Worm (Caenorhabditis elegans) whole organism, late embryonic: ENCODE measurements around the gene F21G4.6.

Experiments used
- C08G9.2 ChIP-seq: sonication (generic microtip); optimal IDR thresholded peaks from 2 replicates; lab custom pipeline; 2016; ENCODE audit warnings: mild to moderate bottlenecking, missing genetic modification characterization, moderate library complexity, missing compliant biosample characterization
- F13H6.1 ChIP-seq: sonication (generic microtip); optimal IDR thresholded peaks from 2 replicates; lab custom pipeline; 2016; ENCODE audit warnings: missing genetic modification characterization, missing compliant biosample characterization
- K09A11.1 ChIP-seq: sonication (generic microtip); optimal IDR thresholded peaks from 2 replicates; lab custom pipeline; 2017; ENCODE audit warnings: antibody characterized with exemption, mild to moderate bottlenecking, missing genetic modification characterization, missing compliant biosample characterization; ENCODE audit not compliant: insufficient read depth
- T23F11.4 ChIP-seq: fragments of 200-800 bp; sonication (Bioruptor generic); optimal IDR thresholded peaks from 2 replicates; lab custom pipeline; 2018; ENCODE audit warnings: mild to moderate bottlenecking, missing genetic modification characterization, missing compliant biosample characterization
- ceh-18 ChIP-seq: sonication (generic microtip); optimal IDR thresholded peaks from 2 replicates; lab custom pipeline; 2016; ENCODE audit warnings: missing genetic modification characterization, missing compliant biosample characterization
- ceh-19 ChIP-seq: fragments of 200-800 bp; sonication (Bioruptor generic); optimal IDR thresholded peaks from 2 replicates; lab custom pipeline; 2018; ENCODE audit warnings: mild to moderate bottlenecking, missing genetic modification characterization, missing compliant biosample characterization
- ceh-2 ChIP-seq: sonication (generic microtip); optimal IDR thresholded peaks from 2 replicates; lab custom pipeline; 2016; ENCODE audit warnings: missing genotype, missing genetic modification characterization, missing compliant biosample characterization
- ceh-24 ChIP-seq: sonication (generic microtip); optimal IDR thresholded peaks from 2 replicates; lab custom pipeline; 2016; ENCODE audit warnings: mild to moderate bottlenecking, missing genetic modification characterization, missing compliant biosample characterization
- ceh-30 ChIP-seq: fragments of 150-350 bp; optimal IDR thresholded peaks from 2 replicates; lab custom pipeline; 2014; ENCODE audit warnings: missing biosample characterization, missing genetic modification characterization
- ceh-31 ChIP-seq: sonication (generic microtip); optimal IDR thresholded peaks from 2 replicates; lab custom pipeline; 2016; ENCODE audit warnings: missing genetic modification characterization, missing compliant biosample characterization
- ceh-34 ChIP-seq: sonication (generic microtip); optimal IDR thresholded peaks from 2 replicates; lab custom pipeline; 2016; ENCODE audit warnings: mild to moderate bottlenecking, missing genetic modification characterization, missing compliant biosample characterization
- ceh-45 ChIP-seq: fragments of 200-800 bp; sonication (Bioruptor generic); IDR thresholded peaks from 2 replicates; pipeline ENCODE4 v1.3.6; 2022; ENCODE audit warnings: missing genetic modification reagents, missing genetic modification characterization, missing compliant biosample characterization
- ceh-48 ChIP-seq: sonication (generic microtip); optimal IDR thresholded peaks from 2 replicates; lab custom pipeline; 2016; ENCODE audit warnings: missing genetic modification characterization, inconsistent platforms, missing compliant biosample characterization
- ceh-6 ChIP-seq: fragments of 200-800 bp; sonication (Bioruptor generic); optimal IDR thresholded peaks from 2 replicates; lab custom pipeline; 2018; ENCODE audit warnings: mild to moderate bottlenecking, missing genetic modification characterization, missing compliant biosample characterization
- ceh-9 ChIP-seq: sonication (generic microtip); optimal IDR thresholded peaks from 2 replicates; lab custom pipeline; 2016; ENCODE audit warnings: mild to moderate bottlenecking, missing genetic modification characterization, inconsistent platforms, missing compliant biosample characterization
- dmd-4 ChIP-seq: sonication (generic microtip); optimal IDR thresholded peaks from 2 replicates; lab custom pipeline; 2016; ENCODE audit warnings: borderline replicate concordance, missing genetic modification characterization, missing compliant biosample characterization
- dve-1 ChIP-seq: sonication (generic microtip); optimal IDR thresholded peaks from 2 replicates; lab custom pipeline; 2017; ENCODE audit warnings: antibody characterized with exemption, mild to moderate bottlenecking, missing genetic modification characterization, missing compliant biosample characterization
- elt-2 ChIP-seq: sonication (generic microtip); optimal IDR thresholded peaks from 2 replicates; lab custom pipeline; 2016; ENCODE audit warnings: missing genetic modification reagents, missing genetic modification characterization, missing compliant biosample characterization
- elt-4 ChIP-seq: sonication (generic microtip); optimal IDR thresholded peaks from 2 replicates; lab custom pipeline; 2016; ENCODE audit warnings: missing genetic modification characterization, missing compliant biosample characterization
- ets-4 ChIP-seq: sonication (generic microtip); optimal IDR thresholded peaks from 2 replicates; lab custom pipeline; 2016; ENCODE audit warnings: missing genetic modification characterization, missing compliant biosample characterization
- eyg-1 ChIP-seq: sonication (generic microtip); optimal IDR thresholded peaks from 2 replicates; lab custom pipeline; 2016; ENCODE audit warnings: missing genotype, missing genetic modification characterization, missing compliant biosample characterization
- gmeb-2 ChIP-seq: sonication (generic microtip); optimal IDR thresholded peaks from 2 replicates; lab custom pipeline; 2016; ENCODE audit warnings: missing genetic modification characterization, inconsistent platforms, missing compliant biosample characterization
- hlh-15 ChIP-seq: sonication (generic microtip); optimal IDR thresholded peaks from 2 replicates; lab custom pipeline; 2016; ENCODE audit warnings: missing genetic modification characterization, missing compliant biosample characterization
- hlh-30 ChIP-seq: sonication (generic microtip); optimal IDR thresholded peaks from 2 replicates; lab custom pipeline; 2017; ENCODE audit warnings: antibody characterized with exemption, missing genetic modification characterization, missing compliant biosample characterization; ENCODE audit not compliant: insufficient read depth
- hlh-6 ChIP-seq: sonication (generic microtip); optimal IDR thresholded peaks from 2 replicates; lab custom pipeline; 2016; ENCODE audit warnings: missing genotype, missing genetic modification characterization, missing compliant biosample characterization
- lim-6 ChIP-seq: sonication (generic microtip); optimal IDR thresholded peaks from 2 replicates; lab custom pipeline; 2016; ENCODE audit warnings: missing genetic modification characterization, missing compliant biosample characterization
- lin-11 ChIP-seq: fragments of 200-800 bp; sonication (Bioruptor generic); optimal IDR thresholded peaks from 2 replicates; lab custom pipeline; 2018; ENCODE audit warnings: mild to moderate bottlenecking, missing genetic modification characterization, missing compliant biosample characterization
- madf-2 ChIP-seq: sonication (generic microtip); optimal IDR thresholded peaks from 2 replicates; lab custom pipeline; 2017; ENCODE audit warnings: missing genetic modification characterization, missing compliant biosample characterization
- mec-3 ChIP-seq: sonication (generic microtip); optimal IDR thresholded peaks from 2 replicates; lab custom pipeline; 2016; ENCODE audit warnings: borderline replicate concordance, missing genetic modification characterization, missing compliant biosample characterization
- nfya-1 ChIP-seq: sonication (generic microtip); optimal IDR thresholded peaks from 2 replicates; lab custom pipeline; 2017; ENCODE audit warnings: missing genetic modification characterization, mild to moderate bottlenecking, missing compliant biosample characterization, antibody characterized with exemption, moderate library complexity
- nhr-11 ChIP-seq: fragments of 150-350 bp; optimal IDR thresholded peaks from 2 replicates; lab custom pipeline; 2014; ENCODE audit warnings: missing biosample characterization, missing genetic modification characterization
- npax-4 ChIP-seq: sonication (generic microtip); optimal IDR thresholded peaks from 2 replicates; lab custom pipeline; 2016; ENCODE audit warnings: missing genetic modification characterization, missing compliant biosample characterization
- pag-3 ChIP-seq: sonication (generic microtip); optimal IDR thresholded peaks from 2 replicates; lab custom pipeline; 2016; ENCODE audit warnings: missing compliant biosample characterization, missing genetic modification characterization, borderline replicate concordance
- pat-9 ChIP-seq: fragments of 200-800 bp; sonication (Bioruptor generic); optimal IDR thresholded peaks from 2 replicates; lab custom pipeline; 2018; ENCODE audit warnings: mild to moderate bottlenecking, missing genetic modification characterization, moderate library complexity, missing compliant biosample characterization
- pax-1 ChIP-seq: fragments of 150-350 bp; optimal IDR thresholded peaks from 2 replicates; lab custom pipeline; 2014; ENCODE audit warnings: missing biosample characterization, missing genetic modification characterization
- pha-2 ChIP-seq: sonication (generic microtip); optimal IDR thresholded peaks from 2 replicates; lab custom pipeline; 2017; ENCODE audit warnings: mild to moderate bottlenecking, missing genetic modification characterization, missing compliant biosample characterization
- pros-1 ChIP-seq: fragments of 150-350 bp; optimal IDR thresholded peaks from 2 replicates; lab custom pipeline; 2014; ENCODE audit warnings: missing biosample characterization, missing genetic modification reagents, missing genetic modification characterization
- ref-2 ChIP-seq: sonication (generic microtip); optimal IDR thresholded peaks from 2 replicates; lab custom pipeline; 2016; ENCODE audit warnings: missing genetic modification characterization, missing compliant biosample characterization
- rnt-1 ChIP-seq: sonication (generic microtip); optimal IDR thresholded peaks from 2 replicates; lab custom pipeline; 2016; ENCODE audit warnings: missing genetic modification characterization, missing compliant biosample characterization
- sdc-2 ChIP-seq: sonication (generic microtip); optimal IDR thresholded peaks from 2 replicates; lab custom pipeline; 2016; ENCODE audit warnings: missing genotype, missing genetic modification characterization, missing compliant biosample characterization
- syd-9 ChIP-seq: sonication (generic microtip); optimal IDR thresholded peaks from 2 replicates; lab custom pipeline; 2016; ENCODE audit warnings: mild to moderate bottlenecking, missing genetic modification characterization, moderate library complexity, missing compliant biosample characterization
- tbx-2 ChIP-seq: sonication (generic microtip); optimal IDR thresholded peaks from 2 replicates; lab custom pipeline; 2016; ENCODE audit warnings: missing genetic modification characterization, missing compliant biosample characterization
- ttx-3 ChIP-seq: sonication (generic microtip); optimal IDR thresholded peaks from 2 replicates; lab custom pipeline; 2016; ENCODE audit warnings: missing genetic modification reagents, missing genetic modification characterization, missing compliant biosample characterization
- unc-3 ChIP-seq, 2 experiments: fragments of 200-800 bp in 1 of 2; sonication (Bioruptor generic) in 1 of 2; sonication (generic microtip) in 1 of 2; conservative IDR thresholded peaks in 1 of 2; optimal IDR thresholded peaks in 1 of 2; 2 replicates each; pipeline versions ENCODE4 v1.3.6 to Lab custom; 2016 to 2022; ENCODE audit warnings: missing compliant biosample characterization in 2 of 2, missing genetic modification characterization in 2 of 2, missing genetic modification reagents in 1 of 2
- unc-42 ChIP-seq: sonication (generic microtip); optimal IDR thresholded peaks from 2 replicates; lab custom pipeline; 2016; ENCODE audit warnings: missing genotype, missing genetic modification characterization, missing compliant biosample characterization
- unc-55 ChIP-seq: sonication (generic microtip); optimal IDR thresholded peaks from 2 replicates; lab custom pipeline; 2017; ENCODE audit warnings: missing biosample characterization, missing genetic modification reagents, missing genetic modification characterization
- unc-86 ChIP-seq: sonication (generic microtip); optimal IDR thresholded peaks from 2 replicates; lab custom pipeline; 2016; ENCODE audit warnings: missing genetic modification characterization, missing compliant biosample characterization
- ztf-16 ChIP-seq: sonication (generic microtip); optimal IDR thresholded peaks from 2 replicates; lab custom pipeline; 2017; ENCODE audit warnings: missing genetic modification characterization, missing compliant biosample characterization

Gene F21G4.6

DNA sequence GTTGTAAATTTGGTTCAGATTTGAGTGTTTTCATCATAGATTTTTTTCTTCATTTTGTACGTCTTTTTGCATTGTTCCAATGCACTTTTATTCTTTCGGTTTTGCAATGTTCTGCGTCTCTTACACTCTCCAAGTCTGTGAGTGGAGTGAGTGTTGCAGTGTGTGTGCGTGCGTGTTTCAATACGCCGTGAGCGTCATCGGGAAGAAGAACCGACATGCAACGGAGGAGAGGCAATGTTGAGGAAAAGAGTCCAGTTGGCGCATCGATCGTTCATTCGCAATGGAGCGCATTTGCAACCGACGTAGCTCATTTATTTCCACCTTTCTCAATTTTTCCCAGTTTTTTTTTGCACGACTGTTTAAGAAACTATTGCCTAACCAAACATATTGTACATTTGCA, 41.3 kb upstream of the F21G4.6 start, which contains the start of gene ZC506.1:
TSS of gene ZC506.1 (plus strand) at position 400 of the 400 bp plus-strand sequence.
- TF ChIP-seq ceh-30 (tag; lab: Kevin White, UChicago) (peak; percentile 74), dve-1 (tag; lab: Kevin White, UChicago) (peak; percentile 71), T23F11.4 (GFP tag; lab: Kevin White, UChicago) (peak; percentile 13), ceh-24 (no peak), ceh-9 (tag; lab: Kevin White, UChicago) (no peak), ttx-3 (tag; lab: Kevin White, UChicago) (peak; percentile 21), syd-9 (tag; lab: Kevin White, UChicago) (peak; percentile 63), sdc-2 (peak; percentile 77), pag-3 (peak; percentile 50), ceh-48 (tag; lab: Kevin White, UChicago) (peak; percentile 92), elt-2 (tag; lab: Kevin White, UChicago) (peak; percentile 53), lim-6 (tag; lab: Kevin White, UChicago) (peak; percentile 33), ceh-34 (tag; lab: Kevin White, UChicago) (peak; percentile 90), dmd-4 (tag; lab: Kevin White, UChicago) (peak; percentile 2), madf-2 (tag; lab: Kevin White, UChicago) (peak; percentile 69), ceh-2 (tag; lab: Kevin White, UChicago) (no peak), elt-4 (tag; lab: Kevin White, UChicago) (no peak), unc-3 (GFP tag; conservative IDR thresholded peaks at IDR 0.05; lab: Robert Waterston, UW) (no peak), unc-3 (tag; optimal IDR thresholded peaks at IDR 0.05; lab: Kevin White, UChicago) (peak; percentile 43), F13H6.1 (tag; lab: Kevin White, UChicago) (peak; percentile 42), eyg-1 (tag; lab: Kevin White, UChicago) (no peak), npax-4 (tag; lab: Kevin White, UChicago) (no peak), ceh-18 (tag; lab: Kevin White, UChicago) (peak; percentile 95), ceh-19 (GFP tag; lab: Kevin White, UChicago) (peak; percentile 64), nfya-1 (peak; percentile 97), ets-4 (tag; lab: Kevin White, UChicago) (peak; percentile 64), ceh-31 (tag; lab: Kevin White, UChicago) (peak; percentile 96), rnt-1 (peak; percentile 87), K09A11.1 (tag; lab: Kevin White, UChicago) (peak; percentile 15), pax-1 (tag; lab: Kevin White, UChicago) (peak; percentile 15), pros-1 (tag; lab: Kevin White, UChicago) (peak; percentile 89), pha-2 (tag; lab: Kevin White, UChicago) (no peak), ztf-16 (tag; lab: Kevin White, UChicago) (peak; percentile 68), hlh-30 (peak; percentile 52), hlh-15 (no peak), ref-2 (tag; lab: Kevin White, UChicago) (peak; percentile 86), unc-42 (tag; lab: Kevin White, UChicago) (peak; percentile 85), tbx-2 (tag; lab: Kevin White, UChicago) (peak; percentile 84), nhr-11 (tag; lab: Kevin White, UChicago) (no peak), unc-86 (tag; lab: Kevin White, UChicago) (peak; percentile 62), unc-55 (peak; percentile 78)

DNA sequence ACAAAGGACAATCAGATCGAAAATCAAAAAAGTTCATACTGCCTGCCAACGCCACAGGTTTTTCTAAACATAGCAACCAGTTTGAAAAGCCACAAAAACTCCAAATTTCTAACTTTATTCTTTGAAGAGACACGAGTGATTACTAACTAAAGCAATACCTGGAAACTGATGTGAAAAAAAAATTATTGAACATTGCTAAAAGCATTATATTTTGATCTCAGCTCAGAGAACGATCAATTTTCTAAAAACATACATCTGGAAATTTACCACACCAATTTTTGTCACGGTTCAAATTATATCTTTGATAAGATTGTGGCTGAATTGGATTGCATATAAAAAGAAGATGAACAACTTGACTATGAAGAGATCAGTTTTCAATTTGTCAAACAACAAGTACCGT, 40.2 kb upstream of the F21G4.6 start:
- TF ChIP-seq unc-3 (GFP tag; conservative IDR thresholded peaks at IDR 0.05; lab: Robert Waterston, UW) (no peak), unc-3 (tag; optimal IDR thresholded peaks at IDR 0.05; lab: Kevin White, UChicago) (no peak), pat-9 (tag; lab: Kevin White, UChicago) (no peak), ceh-2 (tag; lab: Kevin White, UChicago) (no peak), ceh-24 (no peak), hlh-30 (no peak), hlh-6 (tag; lab: Kevin White, UChicago) (no peak), ets-4 (tag; lab: Kevin White, UChicago) (no peak), lin-11 (tag; lab: Kevin White, UChicago) (no peak), ceh-6 (GFP tag; lab: Kevin White, UChicago) (no peak), K09A11.1 (tag; lab: Kevin White, UChicago) (no peak), gmeb-2 (tag; lab: Kevin White, UChicago) (no peak), mec-3 (tag; lab: Kevin White, UChicago) (no peak), pros-1 (tag; lab: Kevin White, UChicago) (no peak), unc-42 (tag; lab: Kevin White, UChicago) (no peak), ceh-45 (GFP tag; lab: Robert Waterston, UW) (no peak), C08G9.2 (tag; lab: Kevin White, UChicago) (no peak), ceh-19 (GFP tag; lab: Kevin White, UChicago) (no peak), elt-4 (tag; lab: Kevin White, UChicago) (no peak), F13H6.1 (tag; lab: Kevin White, UChicago) (no peak)
